Worm (Caenorhabditis elegans) whole organism, L3 larva: Measurements from ENCODE around the gene Y57G11A.4.

Experiments
- R02D3.7 ChIP-seq: fragments of 150-350 bp; optimal IDR thresholded peaks from 2 replicates; lab custom pipeline; 2014; ENCODE audit warnings: missing biosample characterization, missing genetic modification characterization
- fos-1 ChIP-seq: fragments of 150-350 bp; optimal IDR thresholded peaks from 2 replicates; lab custom pipeline; 2014; ENCODE audit warnings: missing biosample characterization, missing genetic modification characterization
- pha-4 ChIP-seq: fragments of 150-350 bp; optimal IDR thresholded peaks from 2 replicates; lab custom pipeline; 2014; ENCODE audit warnings: missing biosample characterization, missing genetic modification reagents, missing genetic modification characterization
- tbx-2 ChIP-seq: sonication (generic microtip); optimal IDR thresholded peaks from 2 replicates; lab custom pipeline; 2016; ENCODE audit warnings: mild to moderate bottlenecking, missing genetic modification characterization, missing compliant biosample characterization

- TF ChIP-seq pha-4 (tag; lab: Kevin White, UChicago), result no peak
- no peak for TF ChIP-seq R02D3.7 (tag; lab: Kevin White, UChicago)
- TF ChIP-seq fos-1 (tag; lab: Kevin White, UChicago), result no peak
- TF ChIP-seq tbx-2 (tag; lab: Kevin White, UChicago), result no peak
These were observed 52.9 kb downstream of the Y57G11A.4 start, which contains the start of gene T27E7.4 for ce11 chrIV:14534967-14535366.
